Worm (Caenorhabditis elegans): ENCODE results near the gene eif-2Balpha.

The eif-2Balpha gene

DNA sequence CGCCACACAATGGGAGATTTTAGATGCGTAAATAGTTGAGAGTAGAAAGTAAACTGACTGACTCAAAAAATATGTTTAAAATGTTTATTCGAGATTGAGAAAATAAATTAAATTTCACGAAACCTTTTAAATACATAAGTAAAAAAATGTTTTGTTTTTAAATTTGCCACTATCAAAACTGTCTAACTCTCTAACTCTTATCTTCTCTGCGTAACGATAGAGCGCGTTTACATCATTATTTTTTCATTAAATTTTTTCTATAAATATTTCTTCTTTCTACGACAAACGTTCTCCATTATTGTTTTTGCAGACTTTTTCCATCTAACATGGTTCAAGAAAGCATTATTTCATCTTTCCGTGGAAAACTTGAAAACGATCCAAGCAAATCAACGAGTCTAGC lies at the start of gene eif-2Balpha:
Gene eif-2Balpha, plus strand, starts transcription at position 304 of the 400 bp plus-strand sequence.
- peak; percentile 16 for TF ChIP-seq crh-2 (tag; optimal IDR thresholded peaks at IDR 0.05)
- no peak for TF ChIP-seq mbf-1 (tag; optimal IDR thresholded peaks at IDR 0.05)
- no peak for TF ChIP-seq elt-3 (tag; optimal IDR thresholded peaks at IDR 0.05)
- TF ChIP-seq lsy-2 (tag; optimal IDR thresholded peaks at IDR 0.05): peak; percentile 32 to 83
- peak; percentile 83 for TF ChIP-seq C34F6.9 (tag; optimal IDR thresholded peaks at IDR 0.05)
- TF ChIP-seq unc-55 (GFP tag; optimal IDR thresholded peaks at IDR 0.05): peak; percentile 89
- TF ChIP-seq gmeb-1 (tag; optimal IDR thresholded peaks at IDR 0.05): peak; percentile 51
- TF ChIP-seq dmd-4 (tag; optimal IDR thresholded peaks at IDR 0.05): no peak
- no peak for TF ChIP-seq elt-1 (tag; optimal IDR thresholded peaks at IDR 0.05)
- TF ChIP-seq ceh-16 (tag; optimal IDR thresholded peaks at IDR 0.05): no peak

DNA sequence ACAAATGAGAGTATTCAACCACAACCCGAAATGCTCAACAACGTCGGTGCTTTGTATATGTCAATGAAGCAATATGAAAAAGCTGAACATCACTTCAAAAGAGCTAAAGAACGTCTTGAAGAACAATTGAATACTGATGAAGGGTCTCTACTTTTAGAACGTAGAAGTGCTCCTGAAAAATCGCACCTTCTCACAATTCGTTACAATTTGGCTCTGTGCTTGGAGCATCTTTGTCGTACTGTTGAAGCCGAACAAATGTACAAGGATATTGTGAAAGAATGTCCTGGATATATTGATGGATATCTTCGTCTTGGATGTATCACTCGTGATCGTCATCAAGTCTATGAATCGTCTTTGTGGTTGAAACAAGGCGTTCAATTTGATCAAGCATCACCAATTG lies 48.7 kb upstream of the eif-2Balpha start:
- TF ChIP-seq alr-1 (tag; optimal IDR thresholded peaks at IDR 0.05): no peak
- TF ChIP-seq nhr-10 (tag; optimal IDR thresholded peaks at IDR 0.05): no peak
- no peak for TF ChIP-seq aly-2 (tag; optimal IDR thresholded peaks at IDR 0.05)
- no peak for TF ChIP-seq ceh-82 (tag; optimal IDR thresholded peaks at IDR 0.05)
- no peak for TF ChIP-seq unc-62 (GFP tag; optimal IDR thresholded peaks at IDR 0.05)
- no peak for TF ChIP-seq unc-39 (tag; optimal IDR thresholded peaks at IDR 0.05)
- no peak for TF ChIP-seq nhr-237 (tag; optimal IDR thresholded peaks at IDR 0.05)
- no peak for TF ChIP-seq gmeb-1 (tag; optimal IDR thresholded peaks at IDR 0.05)
- no peak for TF ChIP-seq mab-5 (tag; optimal IDR thresholded peaks at IDR 0.05)
- no peak for TF ChIP-seq ztf-4 (tag; optimal IDR thresholded peaks at IDR 0.05)
- TF ChIP-seq nhr-12 (tag; optimal IDR thresholded peaks at IDR 0.05): no peak
- no peak for TF ChIP-seq zag-1 (tag; optimal IDR thresholded peaks at IDR 0.05)
- TF ChIP-seq nhr-77 (tag; optimal IDR thresholded peaks at IDR 0.05): no peak
- no peak for TF ChIP-seq nhr-129 (tag; optimal IDR thresholded peaks at IDR 0.05)
- no peak for TF ChIP-seq elt-3 (tag; optimal IDR thresholded peaks at IDR 0.05)
- TF ChIP-seq F13H6.1 (tag; optimal IDR thresholded peaks at IDR 0.05): no peak
- TF ChIP-seq ztf-11 (tag; optimal IDR thresholded peaks at IDR 0.05): no peak

DNA sequence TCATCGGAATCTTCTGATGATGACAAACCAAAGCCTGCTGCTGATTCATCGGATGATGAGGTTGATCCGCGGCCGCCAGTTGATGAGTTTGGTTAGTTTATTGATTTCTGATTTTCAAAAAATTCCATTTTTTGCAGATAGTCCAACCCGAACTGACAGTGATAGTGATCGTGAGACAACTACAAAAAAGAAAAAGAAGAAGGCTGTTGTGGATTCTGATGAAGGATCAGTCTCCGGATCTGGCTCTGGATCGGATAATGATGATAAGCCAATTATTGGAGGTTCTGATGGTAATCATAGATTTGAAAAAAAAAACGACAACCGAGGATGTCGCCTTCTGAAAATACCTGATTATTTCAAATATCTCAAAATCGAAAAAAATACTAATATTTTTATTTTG lies 46.8 kb upstream of the eif-2Balpha start:
- TF ChIP-seq ceh-16 (tag; optimal IDR thresholded peaks at IDR 0.05) (no peak), Y55F3AM.14 (GFP tag; optimal IDR thresholded peaks at IDR 0.05) (no peak), ceh-82 (tag; optimal IDR thresholded peaks at IDR 0.05) (no peak), R02D3.7 (tag; optimal IDR thresholded peaks at IDR 0.05) (no peak), nhr-10 (tag; optimal IDR thresholded peaks at IDR 0.05) (no peak), gmeb-1 (tag; optimal IDR thresholded peaks at IDR 0.05) (no peak), elt-1 (tag; optimal IDR thresholded peaks at IDR 0.05) (no peak), F13H6.1 (tag; optimal IDR thresholded peaks at IDR 0.05) (no peak), fos-1 (tag; optimal IDR thresholded peaks at IDR 0.05) (no peak), lin-13 (GFP tag; optimal IDR thresholded peaks at IDR 0.05) (no peak), nhr-129 (tag; optimal IDR thresholded peaks at IDR 0.05) (no peak), ZK546.5 (tag; optimal IDR thresholded peaks at IDR 0.05) (no peak), ama-1 (optimal IDR thresholded peaks at IDR 0.05) (no peak), dmd-4 (tag; optimal IDR thresholded peaks at IDR 0.05) (no peak), mdl-1 (tag; optimal IDR thresholded peaks at IDR 0.05) (no peak), snpc-4 (tag; optimal IDR thresholded peaks at IDR 0.05) (no peak), ztf-4 (tag; optimal IDR thresholded peaks at IDR 0.05) (no peak), ztf-1 (GFP tag; conservative IDR thresholded peaks at IDR 0.05) (no peak), mab-5 (tag; optimal IDR thresholded peaks at IDR 0.05) (no peak)

DNA sequence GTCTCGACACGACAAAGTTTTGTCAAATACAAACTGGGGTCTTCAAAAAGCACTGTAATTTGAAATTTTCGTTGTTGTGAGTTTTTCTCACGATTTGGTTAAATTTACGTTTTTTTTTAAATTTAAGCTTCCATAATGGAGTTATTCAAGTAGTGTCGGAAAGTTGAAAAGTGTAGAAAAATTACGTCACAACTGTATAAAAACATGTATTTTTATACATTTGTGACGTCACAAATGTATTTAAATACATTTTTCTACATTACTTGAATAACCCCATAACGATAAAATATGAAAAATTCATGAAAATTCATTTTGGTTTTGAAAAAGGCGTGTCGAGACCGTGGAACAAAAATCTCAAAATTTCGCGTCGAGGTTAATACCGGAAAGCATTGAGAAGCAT lies 45.5 kb upstream of the eif-2Balpha start:
- no peak for TF ChIP-seq dmd-4 (tag; optimal IDR thresholded peaks at IDR 0.05)
- TF ChIP-seq aly-2 (tag; optimal IDR thresholded peaks at IDR 0.05): no peak
- TF ChIP-seq mdl-1 (tag; optimal IDR thresholded peaks at IDR 0.05): no peak
- no peak for TF ChIP-seq lin-39 (tag; optimal IDR thresholded peaks at IDR 0.05)
- TF ChIP-seq unc-39 (tag; optimal IDR thresholded peaks at IDR 0.05): no peak
- TF ChIP-seq unc-62 (GFP tag; optimal IDR thresholded peaks at IDR 0.05): no peak
- TF ChIP-seq nhr-6 (tag; optimal IDR thresholded peaks at IDR 0.05): no peak
- TF ChIP-seq sem-4 (tag; optimal IDR thresholded peaks at IDR 0.05): no peak
- TF ChIP-seq peb-1 (tag; optimal IDR thresholded peaks at IDR 0.05): no peak
- TF ChIP-seq zag-1 (tag; optimal IDR thresholded peaks at IDR 0.05): no peak
- no peak for TF ChIP-seq nhr-10 (tag; optimal IDR thresholded peaks at IDR 0.05)
- no peak for TF ChIP-seq nhr-25 (tag; optimal IDR thresholded peaks at IDR 0.05)
- TF ChIP-seq lsy-2 (tag; optimal IDR thresholded peaks at IDR 0.05): no peak

Measured in whole organism, L2 larva.